Worm (Caenorhabditis elegans): ENCODE results near the gene lon-1.
A peak's percentile ranks its signal among the peaks of the same experiment; 100 is the strongest.

lon-1 gene

ce11 chrIII:5506023-5506597, 31.8 kb downstream of the lon-1 start:
- no peak for TF ChIP-seq ceh-62 (tag; optimal IDR thresholded peaks at IDR 0.05)
- peak; percentile 50; the same call in 1 of the 2 replicates for TF ChIP-seq dmd-9 (GFP tag; IDR thresholded peaks at IDR 0.05)
- TF ChIP-seq Y75B8A.6 (GFP tag; IDR thresholded peaks at IDR 0.05) = no peak
- no peak for TF ChIP-seq zip-11 (GFP tag; IDR thresholded peaks at IDR 0.05)
- TF ChIP-seq F44E2.7 (GFP tag; IDR thresholded peaks at IDR 0.05) = no peak
- no peak for TF ChIP-seq skn-1 (tag; optimal IDR thresholded peaks at IDR 0.05)
- 0 out of 2 replicates have a peak, but pooled peaks have one; percentile 33 for TF ChIP-seq dmd-8 (GFP tag; IDR thresholded peaks at IDR 0.05)
- TF ChIP-seq fos-1 (tag; optimal IDR thresholded peaks at IDR 0.05) = no peak
- no peak for TF ChIP-seq daf-8 (GFP tag; IDR thresholded peaks at IDR 0.05)
- TF ChIP-seq madf-5 (GFP tag; IDR thresholded peaks at IDR 0.05) = no peak
- TF ChIP-seq saeg-2 (GFP tag; IDR thresholded peaks at IDR 0.05) = 0 out of 2 replicates have a peak, but pooled peaks have one; percentile 11
- peak; percentile 50 for TF ChIP-seq nhr-111 (GFP tag; optimal IDR thresholded peaks at IDR 0.05)
- no peak for TF ChIP-seq spr-1 (tag; optimal IDR thresholded peaks at IDR 0.05)
- TF ChIP-seq mdl-1 (tag; optimal IDR thresholded peaks at IDR 0.05) = peak in 1 of 2 experiments; percentile 18
- no peak for TF ChIP-seq ceh-28 (tag; optimal IDR thresholded peaks at IDR 0.05)
- TF ChIP-seq ztf-7 (tag; optimal IDR thresholded peaks at IDR 0.05) = no peak
- peak; percentile 4 for TF ChIP-seq rbr-2 (tag; optimal IDR thresholded peaks at IDR 0.05)
- peak; percentile 27; the same call in 1 of the 2 replicates for TF ChIP-seq nhr-42 (GFP tag; IDR thresholded peaks at IDR 0.05)
- peak; percentile 76 for TF ChIP-seq T26A8.4 (GFP tag; IDR thresholded peaks at IDR 0.05)
- TF ChIP-seq F37D6.2 (tag; optimal IDR thresholded peaks at IDR 0.05) = no peak
- no peak for TF ChIP-seq pqm-1 (tag; optimal IDR thresholded peaks at IDR 0.05)
- no peak for TF ChIP-seq ceh-44 (GFP tag; IDR thresholded peaks at IDR 0.05)
- TF ChIP-seq egl-43 (GFP tag; IDR thresholded peaks at IDR 0.05) = no peak
- TF ChIP-seq mes-2 (tag; optimal IDR thresholded peaks at IDR 0.05; ENCODE audit: poor library complexity, severe bottlenecking) = peak; percentile 32
- TF ChIP-seq tag-97 (GFP tag; IDR thresholded peaks at IDR 0.05) = no peak
- TF ChIP-seq ama-1 (optimal IDR thresholded peaks at IDR 0.05) = peak; percentile 86
- TF ChIP-seq mep-1 (tag; optimal IDR thresholded peaks at IDR 0.05) = peak; percentile 11
- peak; percentile 44 for TF ChIP-seq hlh-30 (tag; optimal IDR thresholded peaks at IDR 0.05; ENCODE audit: insufficient read depth)
- TF ChIP-seq tra-1 (GFP tag; IDR thresholded peaks at IDR 0.05) = 0 out of 2 replicates have a peak, but pooled peaks have one; percentile 51
- no peak for TF ChIP-seq lin-39 (tag; optimal IDR thresholded peaks at IDR 0.05)
- peak; percentile 7; the same call in 1 of the 2 replicates for TF ChIP-seq dmd-6 (GFP tag; IDR thresholded peaks at IDR 0.05)
- TF ChIP-seq lin-13 (GFP tag; optimal IDR thresholded peaks at IDR 0.05) = peak; percentile 61
- TF ChIP-seq ceh-82 (tag; optimal IDR thresholded peaks at IDR 0.05) = no peak
- TF ChIP-seq nhr-48 (tag; optimal IDR thresholded peaks at IDR 0.05) = no peak
- TF ChIP-seq nhr-102 (tag; optimal IDR thresholded peaks at IDR 0.05) = peak; percentile 44
- TF ChIP-seq mxl-2 (GFP tag; conservative IDR thresholded peaks at IDR 0.05) = no peak; the same call in 1 of the 2 replicates
- TF ChIP-seq hlh-11 (tag; optimal IDR thresholded peaks at IDR 0.05) = peak; percentile 18
- TF ChIP-seq nhr-76 (tag; optimal IDR thresholded peaks at IDR 0.05) = no peak
- no peak for TF ChIP-seq nhr-6 (tag; optimal IDR thresholded peaks at IDR 0.05)
- no peak for TF ChIP-seq dpl-1 (GFP tag; optimal IDR thresholded peaks at IDR 0.05)
- peak; percentile 38 for TF ChIP-seq php-3 (GFP tag; IDR thresholded peaks at IDR 0.05)
- no peak for TF ChIP-seq Y105C5A.15 (GFP tag; IDR thresholded peaks at IDR 0.05)
- no peak for TF ChIP-seq lir-3 (tag; optimal IDR thresholded peaks at IDR 0.05)
- peak; percentile 67 for TF ChIP-seq T20F7.1 (GFP tag; optimal IDR thresholded peaks at IDR 0.05)
- no peak for TF ChIP-seq daf-16 (GFP tag; optimal IDR thresholded peaks at IDR 0.05)
- peak; percentile 32 for TF ChIP-seq daf-16 (tag; optimal IDR thresholded peaks at IDR 0.05)
- TF ChIP-seq unc-62 (GFP tag; optimal IDR thresholded peaks at IDR 0.05 in 1 of 2) = no peak
- no peak for TF ChIP-seq unc-62 (tag; optimal IDR thresholded peaks at IDR 0.05)
- TF ChIP-seq zfp-3 (GFP tag; conservative IDR thresholded peaks at IDR 0.05) = peak; percentile 88; the same call in 1 of the 2 replicates
- peak; percentile 99 for TF ChIP-seq aha-1 (tag)
- no peak for TF ChIP-seq snpc-4 (tag; optimal IDR thresholded peaks at IDR 0.05)
- TF ChIP-seq ZK337.2 (GFP tag; IDR thresholded peaks at IDR 0.05) = no peak; the same call in 1 of the 2 replicates

Measured in whole organism, L4 larva.